Worm (Caenorhabditis elegans): ENCODE results near the gene vab-15.

Gene vab-15

DNA sequence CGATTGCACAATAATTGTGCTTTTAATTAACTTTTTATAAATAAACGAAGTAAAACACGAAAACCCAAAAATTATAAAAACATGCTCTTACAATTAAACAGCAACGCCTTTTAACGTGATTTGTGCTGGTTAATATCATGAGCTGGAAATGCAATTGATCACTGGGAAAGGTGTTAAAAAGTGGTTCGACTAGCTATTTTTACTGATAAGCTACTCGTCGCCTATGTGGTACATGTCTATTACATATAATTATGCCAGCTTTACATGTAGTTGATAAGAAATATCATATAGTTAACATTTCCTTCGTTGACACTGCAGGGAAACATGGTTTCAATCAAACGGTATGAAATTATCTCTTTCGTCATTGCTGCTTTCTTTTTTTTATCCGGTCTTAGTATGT is 11.0 kb downstream of the vab-15 start, which contains the start of gene scav-5:
Gene scav-5, plus strand, starts transcription at position 297 of the 400 bp plus-strand sequence.
- TF ChIP-seq pqm-1 (tag; optimal IDR thresholded peaks at IDR 0.05) (no peak), elt-2 (tag; optimal IDR thresholded peaks at IDR 0.05) (peak; percentile 90), F16B12.6 (tag; optimal IDR thresholded peaks at IDR 0.05) (no peak), lin-35 (GFP tag; optimal IDR thresholded peaks at IDR 0.05) (peak in 1 of 2 experiments; percentile 37), mdl-1 (tag; optimal IDR thresholded peaks at IDR 0.05) (no peak), alr-1 (tag; optimal IDR thresholded peaks at IDR 0.05; ENCODE audit: borderline replicate concordance) (no peak), efl-1 (optimal IDR thresholded peaks at IDR 0.05) (no peak), efl-1 (GFP tag; optimal IDR thresholded peaks at IDR 0.05 in 1 of 2) (peak in 1 of 2 experiments; percentile 69), egl-13 (tag; optimal IDR thresholded peaks at IDR 0.05) (no peak), lin-14 (GFP tag; optimal IDR thresholded peaks at IDR 0.05) (peak; percentile 20)

DNA sequence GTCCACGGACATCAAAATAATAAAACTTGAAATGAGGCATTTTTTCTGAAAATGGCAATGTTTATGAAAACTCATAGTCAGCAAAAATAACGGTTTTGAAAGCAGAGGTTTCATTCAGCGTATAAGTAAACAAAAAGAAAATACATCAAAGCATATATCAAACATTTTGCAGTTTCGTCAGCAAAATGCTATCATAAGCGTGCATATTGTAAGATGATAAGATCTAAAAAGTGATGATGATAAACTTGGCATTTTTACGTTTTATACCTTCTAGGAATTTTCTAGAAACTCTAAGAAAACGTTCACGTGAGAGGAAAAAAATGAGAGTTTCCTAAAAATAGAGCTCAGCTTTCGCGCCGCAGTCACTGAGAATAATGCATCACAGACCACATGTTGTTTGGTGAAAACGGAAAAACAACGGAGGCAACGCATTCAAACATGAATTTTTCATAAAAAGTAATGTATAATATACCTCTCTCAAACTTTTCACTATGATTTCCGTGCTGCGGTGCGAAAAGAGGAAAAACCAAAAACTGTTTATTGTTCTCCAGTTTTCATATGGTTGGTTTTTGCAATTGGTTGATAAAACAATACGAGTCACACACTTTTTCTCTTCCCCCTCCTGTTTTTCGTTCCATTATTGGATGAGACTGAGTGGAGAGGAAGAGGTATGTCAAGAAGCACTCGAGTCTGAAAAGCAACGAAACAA is 16.0 kb downstream of the vab-15 start, which contains the start of the genes gst-36 and R07B1.5:
Gene gst-36, minus strand, starts transcription at position 45 of the 709 bp plus-strand sequence.
Gene R07B1.5, plus strand, starts transcription at position 665 of the 709 bp plus-strand sequence.
- TF ChIP-seq egl-27 (tag; optimal IDR thresholded peaks at IDR 0.05) (no peak), skn-1 (tag; optimal IDR thresholded peaks at IDR 0.05) (no peak), Y116A8C.19 (tag; optimal IDR thresholded peaks at IDR 0.05; ENCODE audit: borderline replicate concordance) (no peak), alr-1 (tag; optimal IDR thresholded peaks at IDR 0.05; ENCODE audit: borderline replicate concordance) (no peak), ces-1 (GFP tag; optimal IDR thresholded peaks at IDR 0.05) (no peak), isw-1 (GFP tag; IDR thresholded peaks at IDR 0.05) (no peak), C16A3.4 (tag; optimal IDR thresholded peaks at IDR 0.05) (no peak), jun-1 (tag; optimal IDR thresholded peaks at IDR 0.05) (no peak), swsn-7 (tag; optimal IDR thresholded peaks at IDR 0.05) (no peak), ceh-8 (GFP tag; optimal IDR thresholded peaks at IDR 0.05) (no peak), nhr-19 (GFP tag; conservative IDR thresholded peaks at IDR 0.05) (no peak), lir-3 (tag; optimal IDR thresholded peaks at IDR 0.05; ENCODE audit: poor library complexity) (no peak), ceh-63 (GFP tag; optimal IDR thresholded peaks at IDR 0.05) (no peak), nhr-28 (tag; optimal IDR thresholded peaks at IDR 0.05) (no peak), F16B12.6 (tag; optimal IDR thresholded peaks at IDR 0.05) (no peak), unc-62 (GFP tag; optimal IDR thresholded peaks at IDR 0.05) (no peak), dpl-1 (GFP tag; optimal IDR thresholded peaks at IDR 0.05) (no peak), lin-13 (GFP tag; optimal IDR thresholded peaks at IDR 0.05) (no peak), nhr-237 (tag; optimal IDR thresholded peaks at IDR 0.05) (no peak), pax-3 (tag; optimal IDR thresholded peaks at IDR 0.05) (no peak), snpc-4 (tag; optimal IDR thresholded peaks at IDR 0.05) (no peak), efl-1 (optimal IDR thresholded peaks at IDR 0.05) (no peak), efl-1 (GFP tag; optimal IDR thresholded peaks at IDR 0.05 in 1 of 2) (no peak), fkh-10 (GFP tag; optimal IDR thresholded peaks at IDR 0.05) (no peak), sptf-1 (tag; optimal IDR thresholded peaks at IDR 0.05) (no peak), hlh-4 (tag; optimal IDR thresholded peaks at IDR 0.05) (no peak), zag-1 (tag; optimal IDR thresholded peaks at IDR 0.05) (no peak), rnt-1 (tag; optimal IDR thresholded peaks at IDR 0.05) (no peak), blmp-1 (tag; optimal IDR thresholded peaks at IDR 0.05) (no peak), C04F5.9 (tag; optimal IDR thresholded peaks at IDR 0.05) (no peak), ceh-82 (tag; optimal IDR thresholded peaks at IDR 0.05) (no peak), lin-15B (tag; optimal IDR thresholded peaks at IDR 0.05) (no peak), aly-2 (tag; optimal IDR thresholded peaks at IDR 0.05) (no peak), lsy-2 (tag; optimal IDR thresholded peaks at IDR 0.05) (no peak), vab-15 (tag; optimal IDR thresholded peaks at IDR 0.05) (no peak), nhr-11 (tag; optimal IDR thresholded peaks at IDR 0.05) (no peak), nhr-12 (tag; optimal IDR thresholded peaks at IDR 0.05) (no peak), sox-4 (tag; optimal IDR thresholded peaks at IDR 0.05) (peak; percentile 3), ceh-90 (tag; optimal IDR thresholded peaks at IDR 0.05) (no peak), ztf-4 (tag; optimal IDR thresholded peaks at IDR 0.05) (no peak), tbx-2 (tag; optimal IDR thresholded peaks at IDR 0.05) (no peak), grh-1 (GFP tag; IDR thresholded peaks at IDR 0.05) (no peak), unc-130 (tag; optimal IDR thresholded peaks at IDR 0.05) (no peak), unc-30 (tag; optimal IDR thresholded peaks at IDR 0.05) (no peak), mep-1 (tag; optimal IDR thresholded peaks at IDR 0.05) (no peak)

Measured in whole organism, L1 larva.